Worm (Caenorhabditis elegans) whole organism, L2 larva: Measurements from ENCODE around the gene C34F11.8.

ENCODE experiments used
- C34F6.9 ChIP-seq: fragments of 150-350 bp; optimal IDR thresholded peaks from 2 replicates; lab custom pipeline; 2014; ENCODE audit warnings: missing biosample characterization, missing genetic modification characterization
- F13H6.1 ChIP-seq: sonication (generic microtip); optimal IDR thresholded peaks from 2 replicates; lab custom pipeline; 2016; ENCODE audit warnings: missing genetic modification characterization, missing compliant biosample characterization
- R02D3.7 ChIP-seq: fragments of 150-350 bp; optimal IDR thresholded peaks from 2 replicates; lab custom pipeline; 2014; ENCODE audit warnings: missing biosample characterization, missing genetic modification characterization
- ZK546.5 ChIP-seq: sonication (generic microtip); optimal IDR thresholded peaks from 2 replicates; lab custom pipeline; 2017; ENCODE audit warnings: missing biosample characterization, missing genetic modification characterization
- alr-1 ChIP-seq: fragments of 150-350 bp; optimal IDR thresholded peaks from 2 replicates; lab custom pipeline; 2014; ENCODE audit warnings: missing biosample characterization, missing genetic modification characterization
- ama-1 ChIP-seq: fragments of 150-350 bp; optimal IDR thresholded peaks from 2 replicates; lab custom pipeline; 2018; ENCODE audit warnings: inconsistent platforms
- ceh-16 ChIP-seq: fragments of 150-350 bp; optimal IDR thresholded peaks from 2 replicates; lab custom pipeline; 2014; ENCODE audit warnings: missing biosample characterization, missing genetic modification characterization
- ceh-82 ChIP-seq: fragments of 150-350 bp; optimal IDR thresholded peaks from 2 replicates; lab custom pipeline; 2014; ENCODE audit warnings: missing biosample characterization, missing genetic modification characterization
- egl-27 ChIP-seq: sonication (generic microtip); optimal IDR thresholded peaks from 3 replicates; lab custom pipeline; 2017; ENCODE audit warnings: missing biosample characterization, missing genetic modification reagents, missing genetic modification characterization
- elt-1 ChIP-seq: fragments of 150-350 bp; optimal IDR thresholded peaks from 2 replicates; lab custom pipeline; 2014; ENCODE audit warnings: missing biosample characterization, missing genetic modification characterization
- elt-3 ChIP-seq: sonication (generic microtip); optimal IDR thresholded peaks from 2 replicates; lab custom pipeline; 2017; ENCODE audit warnings: missing biosample characterization, missing genetic modification characterization
- fos-1 ChIP-seq: fragments of 150-350 bp; optimal IDR thresholded peaks from 2 replicates; lab custom pipeline; 2014; ENCODE audit warnings: missing biosample characterization, missing genetic modification characterization
- gmeb-1 ChIP-seq: fragments of 150-350 bp; optimal IDR thresholded peaks from 2 replicates; lab custom pipeline; 2014; ENCODE audit warnings: missing biosample characterization, missing genetic modification characterization
- lin-11 ChIP-seq: fragments of 150-350 bp; sonication (generic microtip); optimal IDR thresholded peaks from 2 replicates; lab custom pipeline; 2014; ENCODE audit warnings: missing biosample characterization, missing genetic modification characterization, inconsistent platforms, mixed read lengths
- lsy-2 ChIP-seq, 2 experiments: fragments of 150-350 bp in 1 of 2; sonication (generic microtip) in 1 of 2; optimal IDR thresholded peaks; 2 replicates each; lab custom pipeline; 2014 to 2017; ENCODE audit warnings: missing biosample characterization in 2 of 2, missing genetic modification characterization in 2 of 2
- mbf-1 ChIP-seq: sonication (generic microtip); optimal IDR thresholded peaks from 2 replicates; lab custom pipeline; 2017; ENCODE audit warnings: missing biosample characterization, missing genetic modification characterization
- mdl-1 ChIP-seq, 2 experiments: fragments of 150-350 bp in 1 of 2; sonication (generic microtip) in 1 of 2; optimal IDR thresholded peaks; 2 replicates each; lab custom pipeline; 2017; ENCODE audit warnings: missing biosample characterization in 2 of 2, missing genetic modification characterization in 2 of 2
- nhr-10 ChIP-seq: sonication (generic microtip); optimal IDR thresholded peaks from 2 replicates; lab custom pipeline; 2017; ENCODE audit warnings: missing biosample characterization, missing genetic modification characterization
- nhr-12 ChIP-seq: fragments of 150-350 bp; optimal IDR thresholded peaks from 2 replicates; lab custom pipeline; 2014; ENCODE audit warnings: missing biosample characterization, missing genetic modification characterization
- nhr-129 ChIP-seq: fragments of 150-350 bp; optimal IDR thresholded peaks from 2 replicates; lab custom pipeline; 2014; ENCODE audit warnings: missing biosample characterization, missing genetic modification characterization
- nhr-237 ChIP-seq: fragments of 150-350 bp; optimal IDR thresholded peaks from 2 replicates; lab custom pipeline; 2014; ENCODE audit warnings: missing biosample characterization, missing genetic modification characterization
- nhr-25 ChIP-seq: fragments of 150-350 bp; sonication (generic microtip); optimal IDR thresholded peaks from 3 replicates; lab custom pipeline; 2014; ENCODE audit warnings: missing biosample characterization, missing genetic modification characterization
- nhr-6 ChIP-seq: fragments of 150-350 bp; optimal IDR thresholded peaks from 2 replicates; lab custom pipeline; 2014; ENCODE audit warnings: missing biosample characterization, missing genetic modification characterization
- nhr-77 ChIP-seq: fragments of 150-350 bp; optimal IDR thresholded peaks from 2 replicates; lab custom pipeline; 2014; ENCODE audit warnings: missing biosample characterization, missing genetic modification characterization
- sem-4 ChIP-seq: fragments of 150-350 bp; optimal IDR thresholded peaks from 2 replicates; lab custom pipeline; 2014; ENCODE audit warnings: missing biosample characterization, missing genetic modification reagents, missing genetic modification characterization
- skn-1 ChIP-seq: sonication (generic microtip); optimal IDR thresholded peaks from 2 replicates; lab custom pipeline; 2017; ENCODE audit warnings: missing biosample characterization, missing genetic modification characterization
- sma-3 ChIP-seq: sonication (generic microtip); optimal IDR thresholded peaks from 2 replicates; lab custom pipeline; 2016; ENCODE audit warnings: missing genetic modification reagents, missing genetic modification characterization, missing compliant biosample characterization
- sma-9 ChIP-seq, 2 experiments: fragments of 150-350 bp in 1 of 2; sonication (generic microtip) in 1 of 2; optimal IDR thresholded peaks; 2 replicates each; lab custom pipeline; 2014 to 2016; ENCODE audit warnings: missing genetic modification characterization in 2 of 2, mild to moderate bottlenecking in 1 of 2, missing biosample characterization in 1 of 2, missing compliant biosample characterization in 1 of 2, missing genetic modification reagents in 1 of 2, moderate library complexity in 1 of 2
- snpc-4 ChIP-seq: fragments of 150-350 bp; optimal IDR thresholded peaks from 2 replicates; lab custom pipeline; 2014; ENCODE audit warnings: missing biosample characterization, missing genetic modification characterization
- unc-39 ChIP-seq: fragments of 150-350 bp; optimal IDR thresholded peaks from 2 replicates; lab custom pipeline; 2014; ENCODE audit warnings: missing biosample characterization, missing genetic modification characterization
- unc-55 ChIP-seq: fragments of 150-350 bp; sonication (generic microtip); optimal IDR thresholded peaks from 3 replicates; lab custom pipeline; 2014; ENCODE audit warnings: missing biosample characterization, missing genetic modification reagents, missing genetic modification characterization
- zag-1 ChIP-seq: fragments of 150-350 bp; optimal IDR thresholded peaks from 2 replicates; lab custom pipeline; 2014; ENCODE audit warnings: missing biosample characterization, missing genetic modification characterization
- ztf-1 ChIP-seq: fragments of 200-800 bp; sonication (Bioruptor generic); conservative IDR thresholded peaks from 2 replicates; pipeline ENCODE4 v1.3.6; 2022; ENCODE audit warnings: missing genetic modification characterization, missing compliant biosample characterization
- ztf-11 ChIP-seq: sonication (generic microtip); optimal IDR thresholded peaks from 2 replicates; lab custom pipeline; 2017; ENCODE audit warnings: missing biosample characterization, missing genetic modification characterization
- ztf-4 ChIP-seq: fragments of 150-350 bp; optimal IDR thresholded peaks from 2 replicates; lab custom pipeline; 2014; ENCODE audit warnings: missing biosample characterization, missing genetic modification characterization

Gene C34F11.8

ce11 chrII:5211970-5212369 lies 1.2 kb upstream of the C34F11.8 start, which contains the start of gene C34F11.2:
TSS of gene C34F11.2 (plus strand) at chrII:5212270.
- TF ChIP-seq lsy-2 (tag; optimal IDR thresholded peaks at IDR 0.05; lab: Kevin White, UChicago), result no peak
- TF ChIP-seq sma-9 (GFP tag; optimal IDR thresholded peaks at IDR 0.05; lab: Kevin White, UChicago), result no peak
- no peak for TF ChIP-seq sma-9 (tag; optimal IDR thresholded peaks at IDR 0.05; lab: Kevin White, UChicago)
- no peak for TF ChIP-seq skn-1 (tag; lab: Kevin White, UChicago)
- TF ChIP-seq zag-1, result no peak

ce11 chrII:5209122-5209521 lies 1.6 kb downstream of the C34F11.8 start:
- TF ChIP-seq nhr-10 (tag; lab: Kevin White, UChicago) (no peak), mbf-1 (tag; lab: Kevin White, UChicago) (no peak), unc-39 (tag; lab: Kevin White, UChicago) (no peak), gmeb-1 (tag; lab: Kevin White, UChicago) (no peak), sma-3 (GFP tag; lab: Kevin White, UChicago) (peak; percentile 32), ztf-1 (GFP tag; lab: Robert Waterston, UW) (no peak), nhr-25 (tag; lab: Kevin White, UChicago) (no peak)

ce11 chrII:5205286-5205685 lies 5.5 kb downstream of the C34F11.8 start:
- no peak for TF ChIP-seq nhr-129
- no peak for TF ChIP-seq unc-55 (GFP tag; lab: Kevin White, UChicago)
- no peak for TF ChIP-seq ztf-4
- TF ChIP-seq egl-27, result no peak
- TF ChIP-seq ceh-16 (tag; lab: Kevin White, UChicago), result no peak
- TF ChIP-seq fos-1, result no peak
- no peak for TF ChIP-seq ama-1 (lab: Kevin White, UChicago)
- TF ChIP-seq elt-1 (tag; lab: Kevin White, UChicago), result no peak
- no peak for TF ChIP-seq nhr-77 (tag; lab: Kevin White, UChicago)

ce11 chrII:5202930-5203329 lies 7.8 kb downstream of the C34F11.8 start, which contains the start of gene ampd-1:
TSS of gene ampd-1 (plus strand) at chrII:5203322.
- TF ChIP-seq C34F6.9 (tag; lab: Kevin White, UChicago) (peak; percentile 38), snpc-4 (tag; lab: Kevin White, UChicago) (no peak), sma-3 (GFP tag; lab: Kevin White, UChicago) (peak; percentile 16), nhr-129 (peak; percentile 47), elt-1 (tag; lab: Kevin White, UChicago) (no peak), gmeb-1 (tag; lab: Kevin White, UChicago) (peak; percentile 24), ztf-1 (GFP tag; lab: Robert Waterston, UW) (no peak), unc-39 (tag; lab: Kevin White, UChicago) (no peak), sem-4 (no peak), skn-1 (tag; lab: Kevin White, UChicago) (peak; percentile 6), F13H6.1 (peak; percentile 27), ZK546.5 (no peak), elt-3 (tag; lab: Kevin White, UChicago) (no peak), sma-9 (GFP tag; optimal IDR thresholded peaks at IDR 0.05; lab: Kevin White, UChicago) (peak; percentile 30), sma-9 (tag; optimal IDR thresholded peaks at IDR 0.05; lab: Kevin White, UChicago) (no peak), nhr-237 (no peak), fos-1 (peak; percentile 60)
- TF ChIP-seq, all 48 proteins: peak for 8

ce11 chrII:5201922-5202562 lies 8.7 kb downstream of the C34F11.8 start:
- TF ChIP-seq ztf-11 (tag; lab: Kevin White, UChicago) (no peak), lsy-2 (tag; optimal IDR thresholded peaks at IDR 0.05; lab: Kevin White, UChicago) (peak in 1 of 2 experiments; percentile 6), alr-1 (tag; lab: Kevin White, UChicago) (no peak), fos-1 (peak; percentile 81), nhr-129 (peak; percentile 15), nhr-6 (tag; lab: Kevin White, UChicago) (no peak), snpc-4 (tag; lab: Kevin White, UChicago) (peak; percentile 19), skn-1 (tag; lab: Kevin White, UChicago) (peak; percentile 17), F13H6.1 (peak; percentile 59), sma-3 (GFP tag; lab: Kevin White, UChicago) (peak; percentile 47), unc-39 (tag; lab: Kevin White, UChicago) (no peak), nhr-12 (tag; lab: Kevin White, UChicago) (no peak), egl-27 (no peak), sma-9 (GFP tag; optimal IDR thresholded peaks at IDR 0.05; lab: Kevin White, UChicago) (peak; percentile 32), sma-9 (tag; optimal IDR thresholded peaks at IDR 0.05; lab: Kevin White, UChicago) (no peak), gmeb-1 (tag; lab: Kevin White, UChicago) (peak; percentile 58), mdl-1 (tag; optimal IDR thresholded peaks at IDR 0.05; lab: Kevin White, UChicago) (peak in 1 of 2 experiments; percentile 38), ceh-82 (tag; lab: Kevin White, UChicago) (no peak), R02D3.7 (tag; lab: Kevin White, UChicago) (no peak), lin-11 (no peak)
